Fruit fly (Drosophila melanogaster) whole organism, embryonic: Measurements from ENCODE around the gene FASN2.

Experiments
- CG10321 ChIP-seq: fragments of 200-800 bp; sonication (Bioruptor generic); IDR thresholded peaks from 2 replicates; pipeline ENCODE4 v1.3.6; 2022; ENCODE audit warnings: missing biosample characterization, missing genetic modification characterization
- CG12155 ChIP-seq: fragments of 200-800 bp; sonication (Bioruptor generic); optimal IDR thresholded peaks from 3 replicates; lab custom pipeline; 2016; ENCODE audit warnings: missing biosample characterization, missing genetic modification characterization
- CG12744 ChIP-seq: fragments of 200-800 bp; sonication (Bioruptor generic); optimal IDR thresholded peaks from 2 replicates; lab custom pipeline; 2016; ENCODE audit warnings: missing biosample characterization, missing genetic modification characterization
- CG14014 ChIP-seq: fragments of 200-800 bp; sonication (Bioruptor generic); IDR thresholded peaks from 2 replicates; pipeline ENCODE4 v1.3.6; 2022; ENCODE audit warnings: missing biosample characterization, missing genetic modification characterization
- CG15269 ChIP-seq: fragments of 200-800 bp; sonication (Bioruptor generic); optimal IDR thresholded peaks from 2 replicates; lab custom pipeline; 2018; ENCODE audit warnings: missing biosample characterization, mild to moderate bottlenecking, missing genetic modification characterization, moderate library complexity
- CG15479 ChIP-seq: fragments of 200-800 bp; sonication (Bioruptor generic); optimal IDR thresholded peaks from 3 replicates; lab custom pipeline; 2019; ENCODE audit warnings: missing biosample characterization, mild to moderate bottlenecking, missing genetic modification characterization, moderate library complexity
- CG15696 ChIP-seq: fragments of 200-800 bp; sonication (Bioruptor generic); optimal IDR thresholded peaks from 2 replicates; lab custom pipeline; 2019; ENCODE audit warnings: missing biosample characterization, mild to moderate bottlenecking, missing genetic modification characterization, moderate library complexity
- CG1602 ChIP-seq: fragments of 200-800 bp; sonication (Bioruptor generic); optimal IDR thresholded peaks from 3 replicates; lab custom pipeline; 2016; ENCODE audit warnings: missing biosample characterization, missing genetic modification characterization
- CG17568 ChIP-seq: fragments of 200-800 bp; sonication (Bioruptor generic); optimal IDR thresholded peaks from 2 replicates; lab custom pipeline; 2018; ENCODE audit warnings: missing biosample characterization, mild to moderate bottlenecking, missing genetic modification characterization, moderate library complexity
- CG1792 ChIP-seq: fragments of 200-800 bp; sonication (Bioruptor generic); optimal IDR thresholded peaks from 2 replicates; lab custom pipeline; 2016; ENCODE audit warnings: missing biosample characterization, missing genetic modification characterization
- CG2120 ChIP-seq: fragments of 200-800 bp; sonication (Bioruptor generic); optimal IDR thresholded peaks from 3 replicates; lab custom pipeline; 2016; ENCODE audit warnings: missing biosample characterization, missing genetic modification characterization
- CG2712 ChIP-seq: fragments of 200-800 bp; optimal IDR thresholded peaks from 3 replicates; lab custom pipeline; 2019; ENCODE audit warnings: missing biosample characterization, mild to moderate bottlenecking, missing genetic modification characterization, moderate library complexity
- CG3995 ChIP-seq: fragments of 200-800 bp; sonication (Bioruptor generic); optimal IDR thresholded peaks from 3 replicates; lab custom pipeline; 2016; ENCODE audit warnings: missing biosample characterization, missing genetic modification characterization
- CG4328 ChIP-seq: fragments of 200-800 bp; sonication (Bioruptor generic); optimal IDR thresholded peaks from 3 replicates; lab custom pipeline; 2017; ENCODE audit warnings: missing biosample characterization, missing genetic modification reagents, missing genetic modification characterization
- CG43689 ChIP-seq: fragments of 200-800 bp; sonication (Bioruptor generic); IDR thresholded peaks from 2 replicates; pipeline ENCODE4 v1.3.6; 2022; ENCODE audit warnings: missing biosample characterization, missing genetic modification characterization
- CG4617 ChIP-seq: fragments of 200-800 bp; sonication (Bioruptor generic); optimal IDR thresholded peaks from 3 replicates; lab custom pipeline; 2016; ENCODE audit warnings: missing biosample characterization, missing genetic modification characterization, borderline replicate concordance
- CG5245 ChIP-seq: fragments of 200-800 bp; sonication (Bioruptor generic); optimal IDR thresholded peaks from 3 replicates; lab custom pipeline; 2016; ENCODE audit warnings: missing biosample characterization, missing genetic modification characterization
- CG7745 ChIP-seq: fragments of 200-800 bp; sonication (Bioruptor generic); optimal IDR thresholded peaks from 2 replicates; lab custom pipeline; 2018; ENCODE audit warnings: missing biosample characterization, mild to moderate bottlenecking, missing genetic modification characterization, moderate library complexity
- CG7839 ChIP-seq: fragments of 200-800 bp; sonication (Bioruptor generic); optimal IDR thresholded peaks from 3 replicates; lab custom pipeline; 2018; ENCODE audit warnings: missing biosample characterization, mild to moderate bottlenecking, missing genetic modification characterization, moderate library complexity
- CG8478 ChIP-seq: fragments of >200 bp; optimal IDR thresholded peaks from 2 replicates; lab custom pipeline; 2018
- CG8765 ChIP-seq: fragments of 200-800 bp; sonication (Bioruptor generic); IDR thresholded peaks from 2 replicates; pipeline ENCODE4 v1.3.6; 2022; ENCODE audit warnings: missing biosample characterization, missing genetic modification characterization
- CkIIα-i1 ChIP-seq: fragments of 200-800 bp; sonication (Bioruptor generic); IDR thresholded peaks from 2 replicates; pipeline ENCODE4 v1.3.6; 2022; ENCODE audit warnings: missing biosample characterization, missing genetic modification characterization
- Deaf1 ChIP-seq: fragments of 200-800 bp; optimal IDR thresholded peaks from 3 replicates; lab custom pipeline; 2019; ENCODE audit warnings: missing biosample characterization, mild to moderate bottlenecking, missing genetic modification characterization, moderate library complexity
- Dip3 ChIP-seq: fragments of 200-800 bp; sonication (Bioruptor generic); optimal IDR thresholded peaks from 3 replicates; lab custom pipeline; 2016; ENCODE audit warnings: missing biosample characterization, missing genetic modification characterization
- Dll ChIP-seq: fragments of 200-800 bp; sonication (Bioruptor generic); IDR thresholded peaks from 4 replicates; pipeline ENCODE4 v1.3.6; 2022; ENCODE audit warnings: missing biosample characterization, missing genetic modification characterization; ENCODE audit not compliant: partially characterized antibody
- Hr51 ChIP-seq, 2 experiments: fragments of 200-800 bp; sonication (Bioruptor generic); optimal IDR thresholded peaks; 2 replicates in 1 of 2; 3 replicates in 1 of 2; lab custom pipeline; 2016 to 2018; ENCODE audit warnings: missing biosample characterization in 2 of 2, missing genetic modification characterization in 2 of 2, mild to moderate bottlenecking in 1 of 2, moderate library complexity in 1 of 2
- Jarid2 ChIP-seq: fragments of 200-800 bp; sonication (Bioruptor generic); optimal IDR thresholded peaks from 3 replicates; lab custom pipeline; 2017; ENCODE audit warnings: mild to moderate bottlenecking, missing biosample characterization, missing genetic modification reagents, missing genetic modification characterization
- MESR4 ChIP-seq: fragments of 200-800 bp; sonication (Bioruptor generic); optimal IDR thresholded peaks from 2 replicates; lab custom pipeline; 2018; ENCODE audit warnings: missing biosample characterization, mild to moderate bottlenecking, missing genetic modification characterization, moderate library complexity
- Mrtf ChIP-seq: fragments of 200-800 bp; sonication (Bioruptor generic); IDR thresholded peaks from 3 replicates; pipeline ENCODE4 v1.3.6; 2022; ENCODE audit warnings: missing biosample characterization, missing genetic modification characterization
- Optix ChIP-seq: fragments of 200-800 bp; sonication (Bioruptor generic); IDR thresholded peaks from 3 replicates; pipeline ENCODE4 v1.3.6; 2022; ENCODE audit warnings: missing biosample characterization, missing genetic modification characterization
- Ptx1 ChIP-seq: fragments of 200-800 bp; sonication (Bioruptor generic); IDR thresholded peaks from 2 replicates; pipeline ENCODE4 v1.3.6; 2022; ENCODE audit warnings: missing biosample characterization, missing genetic modification characterization
- ap ChIP-seq: fragments of 200-800 bp; sonication (Bioruptor generic); IDR thresholded peaks from 2 replicates; pipeline ENCODE4 v1.3.6; 2022; ENCODE audit warnings: missing biosample characterization, missing genetic modification characterization
- br ChIP-seq: fragments of >200 bp; optimal IDR thresholded peaks from 2 replicates; lab custom pipeline; 2017
- btn ChIP-seq: fragments of 200-800 bp; sonication (Bioruptor generic); optimal IDR thresholded peaks from 2 replicates; lab custom pipeline; 2016; ENCODE audit warnings: missing biosample characterization, missing genetic modification characterization
- cas ChIP-seq: fragments of 200-800 bp; sonication (Bioruptor generic); IDR thresholded peaks from 2 replicates; pipeline ENCODE4 v1.3.6; 2022; ENCODE audit warnings: missing biosample characterization, missing genetic modification characterization
- chn ChIP-seq: fragments of 200-800 bp; sonication (Bioruptor generic); optimal IDR thresholded peaks from 2 replicates; lab custom pipeline; 2016; ENCODE audit warnings: missing biosample characterization, missing genetic modification characterization
- crp ChIP-seq, 2 experiments: fragments of 200-800 bp; sonication (Bioruptor generic); optimal IDR thresholded peaks; 2 replicates in 1 of 2; 3 replicates in 1 of 2; lab custom pipeline; 2017; ENCODE audit warnings: missing biosample characterization in 2 of 2, missing genetic modification characterization in 2 of 2, mild to moderate bottlenecking in 1 of 2, moderate library complexity in 1 of 2
- fd64A ChIP-seq: fragments of 200-800 bp; sonication (Bioruptor generic); optimal IDR thresholded peaks from 3 replicates; lab custom pipeline; 2018; ENCODE audit warnings: missing biosample characterization, mild to moderate bottlenecking, missing genetic modification characterization
- gem ChIP-seq: fragments of 200-800 bp; sonication (Bioruptor generic); optimal IDR thresholded peaks from 2 replicates; lab custom pipeline; 2019; ENCODE audit warnings: missing biosample characterization, mild to moderate bottlenecking, missing genetic modification characterization, moderate library complexity
- hbn ChIP-seq: fragments of 200-800 bp; sonication (Bioruptor generic); IDR thresholded peaks from 2 replicates; pipeline ENCODE4 v1.3.6; 2022; ENCODE audit warnings: missing biosample characterization, missing genetic modification characterization; ENCODE audit not compliant: partially characterized antibody
- her ChIP-seq: fragments of 200-800 bp; sonication (Bioruptor generic); optimal IDR thresholded peaks from 2 replicates; lab custom pipeline; 2016; ENCODE audit warnings: missing biosample characterization, missing genetic modification characterization
- lab ChIP-seq: fragments of 200-800 bp; sonication (Bioruptor generic); optimal IDR thresholded peaks from 3 replicates; lab custom pipeline; 2017; ENCODE audit warnings: missing biosample characterization, missing genetic modification characterization, mild to moderate bottlenecking, moderate library complexity, missing genetic modification reagents
- nmo ChIP-seq: fragments of 200-800 bp; sonication (Bioruptor generic); optimal IDR thresholded peaks from 2 replicates; lab custom pipeline; 2018; ENCODE audit warnings: missing biosample characterization, mild to moderate bottlenecking, missing genetic modification characterization, moderate library complexity
- otp ChIP-seq: fragments of 200-800 bp; sonication (Bioruptor generic); IDR thresholded peaks from 3 replicates; pipeline ENCODE4, ENCODE4 v1.3.6; 2022; ENCODE audit warnings: missing biosample characterization, missing genetic modification characterization
- sc ChIP-seq, 3 experiments: fragments of >200 bp in 2 of 3; fragments of 200-800 bp in 1 of 3; sonication (Bioruptor generic) in 1 of 3; optimal IDR thresholded peaks; 2 replicates in 2 of 3; 3 replicates in 1 of 3; lab custom pipeline; 2017; ENCODE audit warnings: mild to moderate bottlenecking in 1 of 3, missing biosample characterization in 1 of 3, missing genetic modification characterization in 1 of 3, missing genetic modification reagents in 1 of 3
- sens-2 ChIP-seq: fragments of 200-800 bp; sonication (Bioruptor generic); IDR thresholded peaks from 2 replicates; pipeline ENCODE4 v1.3.6; 2022; ENCODE audit warnings: missing biosample characterization, missing genetic modification characterization
- seq ChIP-seq: fragments of 200-800 bp; sonication (Bioruptor generic); IDR thresholded peaks from 2 replicates; pipeline ENCODE4 v1.3.6; 2022; ENCODE audit warnings: missing biosample characterization, missing genetic modification characterization
- sim ChIP-seq: fragments of 200-800 bp; sonication (Bioruptor generic); IDR thresholded peaks from 2 replicates; pipeline ENCODE4 v1.3.6; 2022; ENCODE audit warnings: missing biosample characterization, missing genetic modification characterization
- tio ChIP-seq: fragments of 200-800 bp; sonication (Bioruptor generic); optimal IDR thresholded peaks from 2 replicates; lab custom pipeline; 2017; ENCODE audit warnings: missing biosample characterization, missing genetic modification characterization, inconsistent platforms
- wek ChIP-seq: fragments of 200-800 bp; sonication (Bioruptor generic); optimal IDR thresholded peaks from 3 replicates; lab custom pipeline; 2018; ENCODE audit warnings: missing biosample characterization, mild to moderate bottlenecking, missing genetic modification characterization, moderate library complexity

The FASN2 gene

dm6 chr2L:3086290-3086876, 42.6 kb downstream of the FASN2 start (continued):
- TF ChIP-seq CG2712 (tag; lab: Kevin White, UChicago) (peak; percentile 75), CG15479 (GFP tag; lab: Kevin White, UChicago) (no peak), ap (GFP tag; lab: Robert Waterston, UW) (no peak), cas (peak; percentile 43; the same call in 1 of the 2 replicates), CG3995 (GFP tag; lab: Kevin White, UChicago) (no peak), CG1792 (GFP tag; lab: Kevin White, UChicago) (no peak), seq (GFP tag; lab: Robert Waterston, UW) (peak; percentile 63), btn (GFP tag; lab: Kevin White, UChicago) (no peak), Ptx1 (GFP tag; lab: Robert Waterston, UW) (peak; percentile 81), CG5245 (GFP tag; lab: Kevin White, UChicago) (no peak), gem (tag; lab: Kevin White, UChicago) (peak; percentile 86), CG17568 (peak; percentile 51), CG15269 (tag; lab: Kevin White, UChicago) (peak; percentile 86), CG8478 (lab: Kevin White, UChicago) (no peak), CG12744 (GFP tag; lab: Kevin White, UChicago) (peak; percentile 2), fd64A (no peak), crp (GFP tag; optimal IDR thresholded peaks at IDR 0.05; lab: Kevin White, UChicago) (no peak), CG15696 (tag; lab: Kevin White, UChicago) (peak; percentile 5), sens-2 (GFP tag; lab: Robert Waterston, UW) (no peak), CG7745 (tag; lab: Kevin White, UChicago) (no peak), CG4328 (GFP tag; lab: Kevin White, UChicago) (no peak), Hr51 (GFP tag; optimal IDR thresholded peaks at IDR 0.05; lab: Kevin White, UChicago) (peak; percentile 19 to 86), CG10321 (GFP tag; lab: Robert Waterston, UW) (0 out of 2 replicates have a peak, but pooled peaks have one; percentile 26), Dll (no peak), CG4617 (no peak), Deaf1 (tag; lab: Kevin White, UChicago) (peak; percentile 94), otp (GFP tag; lab: Robert Waterston, UW) (no peak), br (lab: Kevin White, UChicago) (no peak), CG2120 (GFP tag; lab: Kevin White, UChicago) (peak; percentile 87), nmo (peak; percentile 69), Dip3 (GFP tag; lab: Kevin White, UChicago) (peak; percentile 42), CG12155 (GFP tag; lab: Kevin White, UChicago) (peak; percentile 63), tio (GFP tag; lab: Kevin White, UChicago) (peak; percentile 57), CG43689 (0 out of 2 replicates have a peak, but pooled peaks have one; percentile 34), Optix (GFP tag; lab: Robert Waterston, UW) (no peak), Mrtf (GFP tag; lab: Robert Waterston, UW) (no peak), CG8765 (GFP tag; lab: Robert Waterston, UW) (no peak), CG14014 (GFP tag; lab: Robert Waterston, UW) (peak; percentile 69), her (GFP tag; lab: Kevin White, UChicago) (peak; percentile 36), chn (GFP tag; lab: Kevin White, UChicago) (peak; percentile 37), hbn (GFP tag; lab: Robert Waterston, UW) (no peak), CG7839 (tag; lab: Kevin White, UChicago) (peak; percentile 86), Jarid2 (GFP tag; lab: Kevin White, UChicago) (peak; percentile 42), lab (GFP tag; lab: Kevin White, UChicago) (peak; percentile 89), CkIIα-i1 (GFP tag; lab: Robert Waterston, UW) (no peak), sc (optimal IDR thresholded peaks at IDR 0.05; lab: Kevin White, UChicago) (no peak), sc (GFP tag; optimal IDR thresholded peaks at IDR 0.05; lab: Kevin White, UChicago) (no peak), wek (GFP tag; lab: Kevin White, UChicago) (no peak), CG1602 (GFP tag; lab: Kevin White, UChicago) (peak; percentile 10), MESR4 (GFP tag; lab: Kevin White, UChicago) (no peak), sim (GFP tag; lab: Robert Waterston, UW) (no peak)
